Worm (Caenorhabditis elegans) whole organism, L2 larva: ENCODE data around the gene dod-21.
A peak's percentile ranks its signal among the peaks of the same experiment; 100 is the strongest.

Experiments
- F13H6.1 ChIP-seq: sonication (generic microtip); optimal IDR thresholded peaks from 2 replicates; lab custom pipeline; 2016; ENCODE audit warnings: missing genetic modification characterization, missing compliant biosample characterization
- Y55F3AM.14 ChIP-seq: fragments of 200-800 bp; sonication (Bioruptor generic); optimal IDR thresholded peaks from 2 replicates; lab custom pipeline; 2018; ENCODE audit warnings: mild to moderate bottlenecking, missing genetic modification characterization, missing compliant biosample characterization
- ama-1 ChIP-seq: fragments of 150-350 bp; optimal IDR thresholded peaks from 2 replicates; lab custom pipeline; 2018; ENCODE audit warnings: inconsistent platforms
- ceh-16 ChIP-seq: fragments of 150-350 bp; optimal IDR thresholded peaks from 2 replicates; lab custom pipeline; 2014; ENCODE audit warnings: missing biosample characterization, missing genetic modification characterization
- crh-2 ChIP-seq: sonication (generic microtip); optimal IDR thresholded peaks from 2 replicates; lab custom pipeline; 2017; ENCODE audit warnings: missing biosample characterization, missing genetic modification characterization
- egl-27 ChIP-seq: sonication (generic microtip); optimal IDR thresholded peaks from 3 replicates; lab custom pipeline; 2017; ENCODE audit warnings: missing biosample characterization, missing genetic modification reagents, missing genetic modification characterization
- elt-3 ChIP-seq: sonication (generic microtip); optimal IDR thresholded peaks from 2 replicates; lab custom pipeline; 2017; ENCODE audit warnings: missing biosample characterization, missing genetic modification characterization
- fos-1 ChIP-seq: fragments of 150-350 bp; optimal IDR thresholded peaks from 2 replicates; lab custom pipeline; 2014; ENCODE audit warnings: missing biosample characterization, missing genetic modification characterization
- lin-13 ChIP-seq: fragments of 150-350 bp; optimal IDR thresholded peaks from 2 replicates; lab custom pipeline; 2014; ENCODE audit warnings: missing biosample characterization, missing genetic modification reagents, missing genetic modification characterization
- mab-5 ChIP-seq: fragments of 150-350 bp; optimal IDR thresholded peaks from 2 replicates; lab custom pipeline; 2014; ENCODE audit warnings: missing biosample characterization, missing genetic modification characterization
- mbf-1 ChIP-seq: sonication (generic microtip); optimal IDR thresholded peaks from 2 replicates; lab custom pipeline; 2017; ENCODE audit warnings: missing biosample characterization, missing genetic modification characterization
- nhr-10 ChIP-seq: sonication (generic microtip); optimal IDR thresholded peaks from 2 replicates; lab custom pipeline; 2017; ENCODE audit warnings: missing biosample characterization, missing genetic modification characterization
- nhr-12 ChIP-seq: fragments of 150-350 bp; optimal IDR thresholded peaks from 2 replicates; lab custom pipeline; 2014; ENCODE audit warnings: missing biosample characterization, missing genetic modification characterization
- nhr-21 ChIP-seq: fragments of 150-350 bp; optimal IDR thresholded peaks from 2 replicates; lab custom pipeline; 2014; ENCODE audit warnings: missing biosample characterization, missing genetic modification characterization
- nhr-23 ChIP-seq: fragments of 150-350 bp; optimal IDR thresholded peaks from 2 replicates; lab custom pipeline; 2014; ENCODE audit warnings: missing biosample characterization, missing genetic modification reagents, missing genetic modification characterization
- nhr-237 ChIP-seq: fragments of 150-350 bp; optimal IDR thresholded peaks from 2 replicates; lab custom pipeline; 2014; ENCODE audit warnings: missing biosample characterization, missing genetic modification characterization
- nhr-25 ChIP-seq: fragments of 150-350 bp; sonication (generic microtip); optimal IDR thresholded peaks from 3 replicates; lab custom pipeline; 2014; ENCODE audit warnings: missing biosample characterization, missing genetic modification characterization
- nhr-6 ChIP-seq: fragments of 150-350 bp; optimal IDR thresholded peaks from 2 replicates; lab custom pipeline; 2014; ENCODE audit warnings: missing biosample characterization, missing genetic modification characterization
- sem-4 ChIP-seq: fragments of 150-350 bp; optimal IDR thresholded peaks from 2 replicates; lab custom pipeline; 2014; ENCODE audit warnings: missing biosample characterization, missing genetic modification reagents, missing genetic modification characterization
- sma-9 ChIP-seq, 2 experiments: fragments of 150-350 bp in 1 of 2; sonication (generic microtip) in 1 of 2; optimal IDR thresholded peaks; 2 replicates each; lab custom pipeline; 2014 to 2016; ENCODE audit warnings: missing genetic modification characterization in 2 of 2, mild to moderate bottlenecking in 1 of 2, missing biosample characterization in 1 of 2, missing compliant biosample characterization in 1 of 2, missing genetic modification reagents in 1 of 2, moderate library complexity in 1 of 2
- unc-39 ChIP-seq: fragments of 150-350 bp; optimal IDR thresholded peaks from 2 replicates; lab custom pipeline; 2014; ENCODE audit warnings: missing biosample characterization, missing genetic modification characterization
- unc-62 ChIP-seq: fragments of 150-350 bp; optimal IDR thresholded peaks from 2 replicates; lab custom pipeline; 2014; ENCODE audit warnings: missing biosample characterization, missing genetic modification reagents, missing genetic modification characterization
- ztf-11 ChIP-seq: sonication (generic microtip); optimal IDR thresholded peaks from 2 replicates; lab custom pipeline; 2017; ENCODE audit warnings: missing biosample characterization, missing genetic modification characterization
- ztf-4 ChIP-seq: fragments of 150-350 bp; optimal IDR thresholded peaks from 2 replicates; lab custom pipeline; 2014; ENCODE audit warnings: missing biosample characterization, missing genetic modification characterization

Gene dod-21

DNA sequence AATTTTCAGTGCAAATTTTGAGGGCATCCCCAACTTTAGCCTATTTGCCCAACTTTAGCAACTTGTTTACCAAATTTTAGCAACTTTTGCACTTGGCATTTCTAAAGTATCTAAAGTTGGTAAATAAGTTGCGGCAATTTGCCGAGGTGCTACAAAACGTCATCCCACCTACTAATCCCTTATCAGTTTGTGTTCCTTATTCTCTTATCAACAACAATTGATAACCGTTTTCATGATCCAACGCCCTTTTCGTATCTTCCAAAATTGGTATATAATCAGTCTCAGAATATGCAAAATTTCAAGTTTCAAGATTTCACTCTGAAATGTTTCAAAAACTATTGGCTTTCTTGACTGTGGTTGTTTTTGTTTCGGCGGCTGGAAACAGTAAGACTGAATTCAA lies 36.8 kb downstream of the dod-21 start, which contains the start of gene F55G11.4:
TSS of gene F55G11.4 (plus strand) at position 289 of the 400 bp plus-strand sequence.
- no peak for TF ChIP-seq unc-62 (GFP tag; lab: Kevin White, UChicago)
- TF ChIP-seq nhr-237 (tag; lab: Kevin White, UChicago): no peak
- peak; percentile 43 for TF ChIP-seq fos-1 (tag; lab: Kevin White, UChicago)
- no peak for TF ChIP-seq crh-2 (tag; lab: Kevin White, UChicago)
- TF ChIP-seq sma-9 (GFP tag; optimal IDR thresholded peaks at IDR 0.05; lab: Kevin White, UChicago): peak; percentile 10
- TF ChIP-seq sma-9 (tag; optimal IDR thresholded peaks at IDR 0.05; lab: Kevin White, UChicago): no peak
- no peak for TF ChIP-seq ztf-11 (tag; lab: Kevin White, UChicago)
- TF ChIP-seq Y55F3AM.14 (GFP tag; lab: Kevin White, UChicago): no peak

DNA sequence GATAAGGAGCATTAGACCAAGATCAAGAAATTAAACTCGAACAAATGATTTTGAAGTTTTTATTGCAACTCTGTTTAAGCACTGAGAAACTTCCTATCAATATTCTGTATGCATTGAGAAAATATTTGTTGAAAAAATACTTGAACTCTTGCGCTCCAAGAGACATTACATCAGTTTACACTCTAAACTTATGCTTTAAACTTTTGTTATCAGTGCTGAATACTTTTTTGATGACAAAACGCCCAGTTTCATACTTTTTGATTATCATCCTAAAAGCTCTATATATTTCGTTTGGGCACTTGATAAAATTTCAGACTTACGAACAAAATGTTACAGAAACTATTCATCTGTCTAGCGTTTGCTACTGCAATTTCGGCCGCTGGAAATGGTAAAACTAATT lies 39.4 kb downstream of the dod-21 start, which contains the start of gene dod-17:
TSS of gene dod-17 (plus strand) at position 323 of the 400 bp plus-strand sequence.
- peak; percentile 56 for TF ChIP-seq fos-1 (tag; lab: Kevin White, UChicago)
- no peak for TF ChIP-seq ztf-4 (tag; lab: Kevin White, UChicago)
- TF ChIP-seq, all 48 proteins: peak for 1

DNA sequence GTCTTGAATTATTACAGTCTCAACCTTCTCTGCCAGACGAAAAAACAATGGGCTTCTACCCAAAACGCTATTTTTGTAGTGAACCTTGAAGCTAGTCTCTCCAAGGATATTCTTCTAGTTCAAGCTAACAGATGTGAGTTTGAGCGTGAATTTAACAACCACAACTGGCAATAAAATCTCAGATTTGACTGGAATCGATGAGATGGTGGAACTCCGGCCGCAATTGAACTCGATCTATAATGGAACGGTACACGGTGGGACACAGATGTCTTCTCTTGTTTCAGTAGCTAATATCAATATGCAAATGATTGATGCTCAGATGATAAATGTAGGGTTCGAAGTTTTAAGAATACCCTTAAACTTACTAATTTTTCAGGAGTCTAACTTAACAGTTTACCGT lies 41.1 kb downstream of the dod-21 start:
- TF ChIP-seq egl-27 (tag; lab: Kevin White, UChicago) (no peak), nhr-25 (tag; lab: Kevin White, UChicago) (no peak), mbf-1 (no peak), lin-13 (GFP tag; lab: Kevin White, UChicago) (no peak), elt-3 (tag; lab: Kevin White, UChicago) (no peak), F13H6.1 (no peak), mab-5 (tag; lab: Kevin White, UChicago) (no peak), nhr-10 (tag; lab: Kevin White, UChicago) (no peak)

DNA sequence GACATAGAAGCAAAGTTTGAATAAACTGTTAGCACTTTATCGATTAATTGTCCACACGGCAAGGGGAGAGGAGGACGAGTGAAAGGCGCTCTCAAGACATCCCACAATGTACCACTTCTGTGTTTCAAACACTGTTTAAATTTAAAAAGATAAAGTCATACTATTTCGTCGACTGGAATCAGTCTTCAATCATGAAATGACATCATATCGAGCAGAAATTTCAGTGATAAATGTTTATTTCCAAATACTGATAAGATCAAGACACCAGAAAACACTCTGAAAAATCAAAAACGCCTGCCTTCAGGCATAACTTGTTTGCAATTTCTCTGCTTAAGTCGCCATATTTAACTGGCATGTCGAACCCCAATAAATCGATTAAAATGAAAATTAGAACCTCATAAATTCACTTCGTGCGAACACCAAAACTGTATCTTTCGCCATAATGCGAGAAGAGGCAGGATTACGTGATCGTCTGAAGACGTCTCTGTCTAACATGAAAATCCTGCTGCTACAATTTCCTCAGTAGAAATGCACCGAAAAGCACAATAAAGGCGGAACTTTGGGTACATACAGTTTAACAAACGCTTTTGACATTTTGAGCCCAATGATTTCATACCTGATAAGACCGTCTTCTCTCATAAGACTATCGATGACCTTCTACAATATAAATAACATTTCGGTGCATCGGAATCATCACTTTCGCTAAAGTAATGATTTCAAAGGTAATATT lies 41.9 kb downstream of the dod-21 start, which contains the start of gene K10D11.2:
TSS of gene K10D11.2 (plus strand) at position 680 of the 730 bp plus-strand sequence.
- TF ChIP-seq sem-4 (tag; lab: Kevin White, UChicago) (no peak), ceh-16 (tag; lab: Kevin White, UChicago) (no peak), fos-1 (tag; lab: Kevin White, UChicago) (peak; percentile 46), sma-9 (GFP tag; optimal IDR thresholded peaks at IDR 0.05; lab: Kevin White, UChicago) (peak; percentile 34), sma-9 (tag; optimal IDR thresholded peaks at IDR 0.05; lab: Kevin White, UChicago) (no peak), nhr-21 (tag; lab: Kevin White, UChicago) (no peak), nhr-6 (tag; lab: Kevin White, UChicago) (no peak), Y55F3AM.14 (GFP tag; lab: Kevin White, UChicago) (no peak), nhr-12 (tag; lab: Kevin White, UChicago) (no peak)

DNA sequence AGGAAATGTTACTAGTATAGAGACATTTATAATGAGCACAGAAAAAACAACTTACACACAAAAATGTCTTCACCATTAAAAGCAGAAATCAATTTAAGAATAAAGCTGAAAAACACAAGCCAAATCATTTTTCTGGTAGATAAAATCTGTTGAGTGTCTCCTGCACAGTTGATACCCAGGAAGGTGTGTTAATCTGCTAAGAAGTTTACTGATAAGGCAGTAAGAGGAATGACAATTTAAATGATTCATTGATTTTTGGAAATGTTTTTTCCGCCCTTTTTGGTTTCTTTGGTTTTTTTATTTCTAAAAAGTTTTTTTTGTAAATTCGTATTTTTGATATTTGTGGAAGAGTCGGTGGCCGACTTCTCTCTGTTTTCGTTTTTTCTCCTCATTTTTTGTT lies 49.4 kb downstream of the dod-21 start, which contains the start of gene K10D11.3:
TSS of gene K10D11.3 (minus strand) at position 174 of the 400 bp plus-strand sequence.
- TF ChIP-seq nhr-6 (tag; lab: Kevin White, UChicago): no peak
- TF ChIP-seq unc-39 (tag; lab: Kevin White, UChicago): no peak
- TF ChIP-seq ama-1 (lab: Kevin White, UChicago): no peak
- TF ChIP-seq egl-27 (tag; lab: Kevin White, UChicago): no peak
- TF ChIP-seq nhr-23 (tag; lab: Kevin White, UChicago): no peak
- TF ChIP-seq nhr-21 (tag; lab: Kevin White, UChicago): no peak
- peak; percentile 64 for TF ChIP-seq fos-1 (tag; lab: Kevin White, UChicago)
